Worm (Caenorhabditis elegans) whole organism, L4 larva: ENCODE measurements around the gene ztf-25.

Experiments
- aha-1 ChIP-seq: fragments of 150-350 bp; peaks from one replicate; lab custom pipeline; 2014; ENCODE audit warnings: missing biosample characterization, missing genetic modification characterization
- nhr-77 ChIP-seq: fragments of 150-350 bp; optimal IDR thresholded peaks from 2 replicates; lab custom pipeline; 2014; ENCODE audit warnings: missing biosample characterization, missing genetic modification characterization

ce11 chrV:17615609-17616008 is 14.0 kb downstream of the ztf-25 start, which contains the start of gene Y6G8.5:
- TF ChIP-seq nhr-77 (tag; lab: Kevin White, UChicago) (no peak), aha-1 (tag; lab: Kevin White, UChicago) (no peak)
